Fruit fly (Drosophila melanogaster) S2 (cell line): ENCODE results near the gene CG33258.

Source experiments
- CG8478 ChIP-seq: fragments of >200 bp; optimal IDR thresholded peaks from 2 replicates; lab custom pipeline; 2018
- CTCF ChIP-seq, 2 experiments: fragments of >200 bp; optimal IDR thresholded peaks; 2 replicates each; lab custom pipeline; 2018

CG33258 gene

dm6 chr3L:16082251-16082650 is at the start of gene CG33258:
TSS of gene CG33258 (plus strand) at chr3L:16082551.
- TF ChIP-seq CTCF (optimal IDR thresholded peaks at IDR 0.05; lab: Kevin White, UChicago) = no peak
- TF ChIP-seq CG8478 = no peak

dm6 chr3L:16033090-16033828 is 49.1 kb upstream of the CG33258 start, which contains the start of the genes CG42717 and CG42716:
TSS of gene CG42717 (minus strand) at chr3L:16033190.
TSS of gene CG42716 (plus strand) at chr3L:16033778.
- no peak for TF ChIP-seq CTCF (optimal IDR thresholded peaks at IDR 0.05; lab: Kevin White, UChicago)
- TF ChIP-seq CG8478 = no peak

- TF ChIP-seq CG8478 (no peak), CTCF (optimal IDR thresholded peaks at IDR 0.05; lab: Kevin White, UChicago) (no peak)
Measured at dm6 chr3L:16034224-16034623, 48.1 kb upstream of the CG33258 start, which contains the start of gene CG42538. TSS of gene CG42538 (plus strand) at chr3L:16034524.

- TF ChIP-seq CG8478 = no peak
- TF ChIP-seq CTCF (optimal IDR thresholded peaks at IDR 0.05; lab: Kevin White, UChicago) = no peak
Measured at dm6 chr3L:16035185-16035584, 47.2 kb upstream of the CG33258 start, which contains the start of gene CG5895. TSS of gene CG5895 (plus strand) at chr3L:16035485.

- TF ChIP-seq CTCF (optimal IDR thresholded peaks at IDR 0.05; lab: Kevin White, UChicago) (peak; percentile 55 to 73), CG8478 (no peak)
Measured at dm6 chr3L:16037048-16037477, 45.3 kb upstream of the CG33258 start.

dm6 chr3L:16037690-16038332 is 44.5 kb upstream of the CG33258 start:
- no peak for TF ChIP-seq CG8478
- no peak for TF ChIP-seq CTCF (optimal IDR thresholded peaks at IDR 0.05; lab: Kevin White, UChicago)

- TF ChIP-seq CG8478 (no peak), CTCF (optimal IDR thresholded peaks at IDR 0.05; lab: Kevin White, UChicago) (no peak)
Measured at dm6 chr3L:16039063-16039462, 43.3 kb upstream of the CG33258 start.

- TF ChIP-seq CTCF (optimal IDR thresholded peaks at IDR 0.05; lab: Kevin White, UChicago) (no peak), CG8478 (no peak)
Measured at dm6 chr3L:16040389-16040788, 42.0 kb upstream of the CG33258 start.

dm6 chr3L:16041260-16042079 is 40.9 kb upstream of the CG33258 start:
- TF ChIP-seq CTCF (optimal IDR thresholded peaks at IDR 0.05; lab: Kevin White, UChicago) (no peak), CG8478 (no peak)

- TF ChIP-seq CTCF (optimal IDR thresholded peaks at IDR 0.05; lab: Kevin White, UChicago) = no peak
- no peak for TF ChIP-seq CG8478
Measured at dm6 chr3L:16042080-16042344, 40.3 kb upstream of the CG33258 start.

- TF ChIP-seq CTCF (optimal IDR thresholded peaks at IDR 0.05; lab: Kevin White, UChicago) (no peak), CG8478 (no peak)
Measured at dm6 chr3L:16042640-16043039, 39.7 kb upstream of the CG33258 start.

dm6 chr3L:16043045-16043781 is 39.1 kb upstream of the CG33258 start:
- TF ChIP-seq CTCF (optimal IDR thresholded peaks at IDR 0.05; lab: Kevin White, UChicago) = no peak
- TF ChIP-seq CG8478 = no peak

dm6 chr3L:16043782-16044352 is 38.5 kb upstream of the CG33258 start:
- no peak for TF ChIP-seq CTCF (optimal IDR thresholded peaks at IDR 0.05; lab: Kevin White, UChicago)
- TF ChIP-seq CG8478 = no peak

- no peak for TF ChIP-seq CTCF (optimal IDR thresholded peaks at IDR 0.05; lab: Kevin White, UChicago)
- no peak for TF ChIP-seq CG8478
Measured at dm6 chr3L:16045083-16045830, 37.1 kb upstream of the CG33258 start.
